Worm (Caenorhabditis elegans) whole organism, L4 larva: Measurements from ENCODE around the gene Y39A1A.24.
A peak's percentile ranks its signal among the peaks of the same experiment; 100 is the strongest.

Experiments
- F26F4.8 ChIP-seq: fragments of 200-800 bp; sonication (Bioruptor generic); conservative IDR thresholded peaks from 2 replicates; pipeline ENCODE4 v1.3.6; 2022; ENCODE audit warnings: missing genetic modification characterization, missing compliant biosample characterization
- F49E8.2 ChIP-seq: sonication (generic microtip); optimal IDR thresholded peaks from 2 replicates; lab custom pipeline; 2016; ENCODE audit warnings: missing compliant biosample characterization, mild to moderate bottlenecking, missing genetic modification characterization, borderline replicate concordance
- arid-1 ChIP-seq: fragments of 200-800 bp; sonication (Bioruptor generic); conservative IDR thresholded peaks from 2 replicates; pipeline ENCODE4 v1.3.6; 2022; ENCODE audit warnings: missing genetic modification reagents, missing genetic modification characterization, missing compliant biosample characterization
- egl-27 ChIP-seq: sonication (generic microtip); optimal IDR thresholded peaks from 3 replicates; lab custom pipeline; 2017; ENCODE audit warnings: missing biosample characterization, missing genetic modification reagents, missing genetic modification characterization
- nhr-25 ChIP-seq: sonication (generic microtip); optimal IDR thresholded peaks from 2 replicates; lab custom pipeline; 2017; ENCODE audit warnings: missing genetic modification characterization, mild to moderate bottlenecking, missing compliant biosample characterization, antibody characterized with exemption, moderate library complexity, borderline replicate concordance; ENCODE audit not compliant: insufficient read depth
- nhr-28 ChIP-seq: fragments of 150-350 bp; optimal IDR thresholded peaks from 2 replicates; lab custom pipeline; 2014; ENCODE audit warnings: missing biosample characterization, missing genetic modification characterization
- nhr-77 ChIP-seq: fragments of 150-350 bp; optimal IDR thresholded peaks from 2 replicates; lab custom pipeline; 2014; ENCODE audit warnings: missing biosample characterization, missing genetic modification characterization
- unc-62 ChIP-seq, 3 experiments: fragments of 150-350 bp in 1 of 3; sonication (generic microtip); optimal IDR thresholded peaks in 2 of 3; peaks in 1 of 3; 1 replicate in 1 of 3; 2 replicates in 2 of 3; lab custom pipeline; 2014 to 2017; ENCODE audit warnings: missing biosample characterization in 3 of 3, missing genetic modification characterization in 3 of 3, missing genetic modification reagents in 3 of 3, missing genotype in 1 of 3

DNA sequence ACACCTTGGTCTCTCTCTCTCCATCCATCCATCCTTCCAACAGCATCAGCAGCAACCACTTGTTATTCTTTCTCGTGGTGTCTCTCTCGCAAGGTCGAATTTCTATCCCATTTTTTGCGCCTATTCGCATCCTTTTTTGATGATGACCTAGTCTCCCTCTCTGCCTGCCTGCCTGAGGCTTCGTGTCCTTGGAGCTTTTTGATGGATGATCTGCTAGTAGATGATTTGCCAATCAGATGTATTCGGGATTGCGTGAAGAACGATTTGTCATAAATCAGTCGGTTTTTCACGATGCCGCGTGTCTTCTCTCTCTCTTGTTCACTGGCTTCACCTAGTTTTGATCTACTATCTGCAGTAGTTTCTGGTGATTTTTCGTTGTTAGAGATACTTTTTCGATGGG is 48.9 kb downstream of the Y39A1A.24 start:
- TF ChIP-seq arid-1 (GFP tag; lab: Robert Waterston, UW): no peak
- TF ChIP-seq nhr-25: peak; percentile 41
- no peak for TF ChIP-seq egl-27 (tag; lab: Kevin White, UChicago)
- no peak for TF ChIP-seq nhr-77
- TF ChIP-seq F49E8.2: no peak
- peak; percentile 44 for TF ChIP-seq nhr-28
- TF ChIP-seq F26F4.8 (GFP tag; lab: Robert Waterston, UW): no peak
- peak in 1 of 2 experiments; percentile 66 for TF ChIP-seq unc-62 (GFP tag; optimal IDR thresholded peaks at IDR 0.05 in 1 of 2; lab: Kevin White, UChicago)
- no peak for TF ChIP-seq unc-62 (tag; optimal IDR thresholded peaks at IDR 0.05; lab: Kevin White, UChicago)
